Fruit fly (Drosophila melanogaster) whole organism, embryonic: Measurements from ENCODE around the gene Pex14.

ENCODE experiments used
- CG10654 ChIP-seq: fragments of 200-800 bp; sonication (Bioruptor generic); optimal IDR thresholded peaks from 2 replicates; lab custom pipeline; 2016; ENCODE audit warnings: missing biosample characterization, missing genetic modification characterization
- CG11504 ChIP-seq: fragments of 200-800 bp; sonication (Bioruptor generic); optimal IDR thresholded peaks from 3 replicates; lab custom pipeline; 2019; ENCODE audit warnings: missing biosample characterization, mild to moderate bottlenecking, missing genetic modification characterization, moderate library complexity
- CG11560 ChIP-seq: fragments of 200-800 bp; sonication (Bioruptor generic); IDR thresholded peaks from 3 replicates; pipeline ENCODE4 v1.3.6; 2022; ENCODE audit warnings: missing biosample characterization, missing genetic modification characterization
- CG12219 ChIP-seq: fragments of 200-800 bp; sonication (Bioruptor generic); optimal IDR thresholded peaks from 3 replicates; lab custom pipeline; 2018; ENCODE audit warnings: missing biosample characterization, mild to moderate bottlenecking, missing genetic modification characterization
- CG15479 ChIP-seq: fragments of 200-800 bp; sonication (Bioruptor generic); optimal IDR thresholded peaks from 3 replicates; lab custom pipeline; 2019; ENCODE audit warnings: missing biosample characterization, mild to moderate bottlenecking, missing genetic modification characterization, moderate library complexity
- CG15696 ChIP-seq: fragments of 200-800 bp; sonication (Bioruptor generic); optimal IDR thresholded peaks from 2 replicates; lab custom pipeline; 2019; ENCODE audit warnings: missing biosample characterization, mild to moderate bottlenecking, missing genetic modification characterization, moderate library complexity
- CG1603 ChIP-seq: fragments of 200-800 bp; sonication (Bioruptor generic); optimal IDR thresholded peaks from 2 replicates; lab custom pipeline; 2019; ENCODE audit warnings: missing biosample characterization, mild to moderate bottlenecking, missing genetic modification characterization, moderate library complexity
- CG17186 ChIP-seq: fragments of 200-800 bp; sonication (Bioruptor generic); optimal IDR thresholded peaks from 3 replicates; lab custom pipeline; 2017; ENCODE audit warnings: missing biosample characterization, missing genetic modification reagents, missing genetic modification characterization
- CG2120 ChIP-seq: fragments of 200-800 bp; sonication (Bioruptor generic); optimal IDR thresholded peaks from 3 replicates; lab custom pipeline; 2016; ENCODE audit warnings: missing biosample characterization, missing genetic modification characterization
- CG2202 ChIP-seq: fragments of 200-800 bp; sonication (Bioruptor generic); optimal IDR thresholded peaks from 2 replicates; lab custom pipeline; 2018; ENCODE audit warnings: missing biosample characterization, mild to moderate bottlenecking, missing genetic modification characterization
- CG2678 ChIP-seq: fragments of 200-800 bp; sonication (Bioruptor generic); optimal IDR thresholded peaks from 3 replicates; lab custom pipeline; 2019; ENCODE audit warnings: missing biosample characterization, mild to moderate bottlenecking, missing genetic modification characterization, moderate library complexity
- CG3281 ChIP-seq: fragments of 200-800 bp; sonication (Bioruptor generic); optimal IDR thresholded peaks from 3 replicates; lab custom pipeline; 2017; ENCODE audit warnings: missing biosample characterization, mild to moderate bottlenecking, missing genetic modification characterization
- CG6791 ChIP-seq: fragments of 200-800 bp; sonication (Bioruptor generic); IDR thresholded peaks from 3 replicates; pipeline ENCODE4 v1.3.6; 2022; ENCODE audit warnings: missing biosample characterization, missing genetic modification characterization; ENCODE audit not compliant: partially characterized antibody
- CG7556 ChIP-seq: fragments of 200-800 bp; sonication (Bioruptor generic); optimal IDR thresholded peaks from 2 replicates; lab custom pipeline; 2017; ENCODE audit warnings: missing biosample characterization, mild to moderate bottlenecking, missing genetic modification characterization
- CG7839 ChIP-seq: fragments of 200-800 bp; sonication (Bioruptor generic); optimal IDR thresholded peaks from 3 replicates; lab custom pipeline; 2018; ENCODE audit warnings: missing biosample characterization, mild to moderate bottlenecking, missing genetic modification characterization, moderate library complexity
- CG9437 ChIP-seq: fragments of 200-800 bp; sonication (Bioruptor generic); optimal IDR thresholded peaks from 2 replicates; lab custom pipeline; 2018; ENCODE audit warnings: missing biosample characterization, mild to moderate bottlenecking, missing genetic modification characterization
- CG9727 ChIP-seq: fragments of 200-800 bp; sonication (Bioruptor generic); optimal IDR thresholded peaks from 3 replicates; lab custom pipeline; 2017; ENCODE audit warnings: missing biosample characterization, mild to moderate bottlenecking, missing genetic modification characterization
- CG9932 ChIP-seq: fragments of 200-800 bp; sonication (Bioruptor generic); IDR thresholded peaks from 2 replicates; pipeline ENCODE4 v1.3.6; 2022; ENCODE audit warnings: missing biosample characterization, missing genetic modification characterization
- Dbx ChIP-seq: fragments of 200-800 bp; sonication (Bioruptor generic); IDR thresholded peaks from 3 replicates; pipeline ENCODE4 v1.3.6; 2022; ENCODE audit warnings: missing biosample characterization, missing genetic modification characterization
- Dref ChIP-seq: fragments of 200-800 bp; sonication (Bioruptor generic); IDR thresholded peaks from 2 replicates; pipeline ENCODE4 v1.3.6; 2022; ENCODE audit warnings: missing biosample characterization, missing genetic modification characterization
- Ets65A ChIP-seq: fragments of 200-800 bp; sonication (Bioruptor generic); peaks from one replicate; lab custom pipeline; 2016; ENCODE audit warnings: missing biosample characterization, missing genetic modification characterization
- H15 ChIP-seq: fragments of 200-800 bp; sonication (Bioruptor generic); IDR thresholded peaks from 3 replicates; pipeline ENCODE4 v1.3.6; 2022; ENCODE audit warnings: missing biosample characterization, missing genetic modification characterization
- Hmr ChIP-seq: fragments of 200-800 bp; sonication (Bioruptor generic); optimal IDR thresholded peaks from 3 replicates; lab custom pipeline; 2017; ENCODE audit warnings: mild to moderate bottlenecking, missing biosample characterization, missing genetic modification reagents, missing genetic modification characterization
- Mad ChIP-seq: fragments of 200-800 bp; sonication (Bioruptor generic); optimal IDR thresholded peaks from 2 replicates; lab custom pipeline; 2016; ENCODE audit warnings: missing biosample characterization, missing genetic modification characterization
- Med ChIP-seq: fragments of 200-800 bp; sonication (Bioruptor generic); peaks from one replicate; lab custom pipeline; 2016; ENCODE audit warnings: missing biosample characterization, missing genetic modification characterization, mild to moderate bottlenecking, inconsistent platforms, moderate library complexity
- Opbp ChIP-seq: fragments of 200-800 bp; sonication (Bioruptor generic); IDR thresholded peaks from 3 replicates; pipeline ENCODE4 v1.3.6; 2022; ENCODE audit warnings: missing biosample characterization, missing genetic modification characterization; ENCODE audit not compliant: partially characterized antibody
- PHDP ChIP-seq: fragments of 200-800 bp; sonication (Bioruptor generic); optimal IDR thresholded peaks from 3 replicates; lab custom pipeline; 2018; ENCODE audit warnings: missing biosample characterization, mild to moderate bottlenecking, missing genetic modification characterization, moderate library complexity
- Pdp1 ChIP-seq, 2 experiments: fragments of 200-800 bp; sonication (Bioruptor generic); optimal IDR thresholded peaks; 3 replicates each; lab custom pipeline; 2016; ENCODE audit warnings: missing biosample characterization in 2 of 2, missing genetic modification characterization in 2 of 2, mild to moderate bottlenecking in 1 of 2, moderate library complexity in 1 of 2
- ash1 ChIP-seq: fragments of 200-800 bp; sonication (Bioruptor generic); optimal IDR thresholded peaks from 2 replicates; lab custom pipeline; 2018; ENCODE audit warnings: missing biosample characterization, mild to moderate bottlenecking, missing genetic modification characterization
- bsh ChIP-seq, 2 experiments: fragments of 200-800 bp; sonication (Bioruptor generic); optimal IDR thresholded peaks; 2 replicates each; lab custom pipeline; 2017 to 2018; ENCODE audit warnings: mild to moderate bottlenecking in 2 of 2, missing biosample characterization in 2 of 2, missing genetic modification characterization in 2 of 2, moderate library complexity in 1 of 2
- croc ChIP-seq: fragments of 200-800 bp; sonication (Bioruptor generic); conservative IDR thresholded peaks from 3 replicates; pipeline ENCODE4 v1.3.6; 2022; ENCODE audit warnings: missing biosample characterization, missing genetic modification characterization
- dmrt11E ChIP-seq: fragments of 200-800 bp; sonication (Bioruptor generic); optimal IDR thresholded peaks from 3 replicates; lab custom pipeline; 2018; ENCODE audit warnings: missing biosample characterization, mild to moderate bottlenecking, missing genetic modification characterization, moderate library complexity
- dmrt99B ChIP-seq: fragments of 200-800 bp; sonication (Bioruptor generic); optimal IDR thresholded peaks from 2 replicates; lab custom pipeline; 2018; ENCODE audit warnings: missing biosample characterization, mild to moderate bottlenecking, missing genetic modification characterization, moderate library complexity
- dysf ChIP-seq: fragments of 200-800 bp; sonication (Bioruptor generic); IDR thresholded peaks from 3 replicates; pipeline ENCODE4 v1.3.6; 2022; ENCODE audit warnings: missing biosample characterization, missing genetic modification characterization
- ewg ChIP-seq: fragments of 200-800 bp; sonication (Bioruptor generic); optimal IDR thresholded peaks from 3 replicates; lab custom pipeline; 2017; ENCODE audit warnings: mild to moderate bottlenecking, missing biosample characterization, missing genetic modification reagents, missing genetic modification characterization
- ftz-f1 ChIP-seq: fragments of 200-800 bp; sonication (Bioruptor generic); optimal IDR thresholded peaks from 2 replicates; lab custom pipeline; 2016; ENCODE audit warnings: missing biosample characterization, missing genetic modification characterization
- gem ChIP-seq: fragments of 200-800 bp; sonication (Bioruptor generic); optimal IDR thresholded peaks from 2 replicates; lab custom pipeline; 2019; ENCODE audit warnings: missing biosample characterization, mild to moderate bottlenecking, missing genetic modification characterization, moderate library complexity
- nerfin-2 ChIP-seq: fragments of 200-800 bp; sonication (Bioruptor generic); IDR thresholded peaks from 2 replicates; pipeline ENCODE4 v1.3.6; 2022; ENCODE audit warnings: missing biosample characterization, missing genetic modification characterization; ENCODE audit not compliant: partially characterized antibody
- nom ChIP-seq: fragments of 200-800 bp; sonication (Bioruptor generic); optimal IDR thresholded peaks from 2 replicates; lab custom pipeline; 2017; ENCODE audit warnings: missing biosample characterization, missing genetic modification characterization, mild to moderate bottlenecking, moderate library complexity, missing genetic modification reagents
- oc ChIP-seq: fragments of 200-800 bp; sonication (Bioruptor generic); optimal IDR thresholded peaks from 2 replicates; lab custom pipeline; 2018; ENCODE audit warnings: missing biosample characterization, mild to moderate bottlenecking, missing genetic modification characterization, moderate library complexity
- odd ChIP-seq: fragments of 200-800 bp; sonication (Bioruptor generic); optimal IDR thresholded peaks from 2 replicates; lab custom pipeline; 2017; ENCODE audit warnings: missing biosample characterization, mild to moderate bottlenecking, missing genetic modification characterization
- phol ChIP-seq: fragments of 200-800 bp; sonication (Bioruptor generic); optimal IDR thresholded peaks from 3 replicates; lab custom pipeline; 2018; ENCODE audit warnings: missing biosample characterization, mild to moderate bottlenecking, missing genetic modification characterization, moderate library complexity
- ranshi ChIP-seq: fragments of 200-800 bp; sonication (Bioruptor generic); IDR thresholded peaks from 2 replicates; pipeline ENCODE4 v1.3.6; 2022; ENCODE audit warnings: missing biosample characterization, missing genetic modification characterization
- sens ChIP-seq: fragments of 200-800 bp; sonication (Bioruptor generic); peaks from one replicate; lab custom pipeline; 2016; ENCODE audit warnings: missing biosample characterization, missing genetic modification characterization
- tap ChIP-seq: fragments of 200-800 bp; optimal IDR thresholded peaks from 3 replicates; lab custom pipeline; 2019; ENCODE audit warnings: missing biosample characterization, mild to moderate bottlenecking, missing genetic modification characterization, moderate library complexity
- unpg ChIP-seq: fragments of 200-800 bp; sonication (Bioruptor generic); optimal IDR thresholded peaks from 3 replicates; lab custom pipeline; 2018; ENCODE audit warnings: missing biosample characterization, mild to moderate bottlenecking, missing genetic modification characterization, moderate library complexity
- zen2 ChIP-seq: fragments of 200-800 bp; sonication (Bioruptor generic); IDR thresholded peaks from 3 replicates; pipeline ENCODE4 v1.3.6; 2022; ENCODE audit warnings: missing biosample characterization, missing genetic modification characterization; ENCODE audit not compliant: partially characterized antibody
- zfh2 ChIP-seq: fragments of 200-800 bp; sonication (Bioruptor generic); optimal IDR thresholded peaks from 2 replicates; lab custom pipeline; 2016; ENCODE audit warnings: missing biosample characterization, missing genetic modification characterization

Gene Pex14

DNA sequence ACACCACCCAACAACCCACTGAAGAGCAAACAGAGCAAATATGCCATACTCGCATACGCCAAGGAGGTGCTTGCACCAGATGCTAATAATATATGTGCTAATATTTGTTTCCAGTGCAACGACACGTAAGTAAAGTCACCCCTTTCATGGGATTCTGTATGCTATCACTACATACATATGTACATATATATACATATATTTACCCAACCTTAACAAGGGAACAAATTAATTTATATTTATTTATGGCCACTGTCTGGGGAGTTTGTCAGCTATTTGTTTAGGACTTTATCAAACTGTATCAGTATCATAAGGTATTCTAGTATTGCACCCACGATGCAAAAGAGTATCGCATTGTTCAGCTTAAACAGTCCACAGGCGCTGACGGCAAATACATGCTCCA is 41.3 kb upstream of the Pex14 start:
- TF ChIP-seq gem (peak; percentile 5), CG15696 (tag; lab: Kevin White, UChicago) (peak; percentile 25), CG9727 (peak; percentile 14), CG1603 (peak; percentile 15), dmrt11E (tag; lab: Kevin White, UChicago) (peak; percentile 38), CG15479 (GFP tag; lab: Kevin White, UChicago) (peak; percentile 5), sens (peak; percentile 25), Med (GFP tag; lab: Kevin White, UChicago) (peak; percentile 40), Dbx (GFP tag; lab: Robert Waterston, UW) (no peak), Opbp (no peak), CG2202 (tag; lab: Kevin White, UChicago) (peak; percentile 11), CG12219 (no peak), Mad (GFP tag; lab: Kevin White, UChicago) (no peak), CG11560 (no peak), bsh (GFP tag; optimal IDR thresholded peaks at IDR 0.05; lab: Kevin White, UChicago) (peak in 1 of 2 experiments; percentile 36)

DNA sequence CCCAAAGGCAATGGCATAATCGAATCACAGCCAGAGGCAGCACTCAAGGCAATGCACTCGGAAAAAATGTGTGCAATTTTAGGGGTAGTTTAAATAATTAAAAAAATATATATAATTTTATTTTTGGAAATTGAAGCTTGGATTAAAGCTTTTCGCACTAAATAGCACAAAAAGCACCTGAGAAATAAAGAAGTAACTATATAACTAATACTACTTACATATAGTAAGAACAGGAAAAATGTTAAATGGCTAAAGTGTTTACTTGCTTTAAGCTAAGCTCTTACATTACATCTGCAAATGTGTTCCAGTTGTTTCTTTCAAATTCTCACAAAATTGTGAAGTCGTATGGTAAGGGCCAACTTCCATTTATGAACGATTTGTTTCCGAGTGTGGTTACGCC is 39.2 kb upstream of the Pex14 start, which contains the start of gene Gr77a:
TSS of gene Gr77a (minus strand) at position 17 of the 400 bp plus-strand sequence.
- TF ChIP-seq nom (GFP tag; lab: Kevin White, UChicago), result no peak
- peak; percentile 16 for TF ChIP-seq dmrt99B
- no peak for TF ChIP-seq odd (GFP tag; lab: Kevin White, UChicago)
- no peak for TF ChIP-seq ewg (GFP tag; lab: Kevin White, UChicago)
- TF ChIP-seq CG9437 (GFP tag; lab: Kevin White, UChicago), result no peak
- TF ChIP-seq ftz-f1 (GFP tag; lab: Kevin White, UChicago), result no peak
- no peak for TF ChIP-seq CG6791 (GFP tag; lab: Robert Waterston, UW)
- no peak for TF ChIP-seq H15
- TF ChIP-seq gem, result peak; percentile 25
- TF ChIP-seq Dref (GFP tag; lab: Robert Waterston, UW), result no peak
- peak; percentile 0 for TF ChIP-seq CG2678 (tag; lab: Kevin White, UChicago)
- TF ChIP-seq nerfin-2 (GFP tag; lab: Robert Waterston, UW), result no peak
- TF ChIP-seq ash1 (GFP tag; lab: Kevin White, UChicago), result no peak
- peak; percentile 70 for TF ChIP-seq Ets65A (GFP tag; lab: Kevin White, UChicago)
- TF ChIP-seq CG7839 (tag; lab: Kevin White, UChicago), result peak; percentile 9
- no peak for TF ChIP-seq zfh2

DNA sequence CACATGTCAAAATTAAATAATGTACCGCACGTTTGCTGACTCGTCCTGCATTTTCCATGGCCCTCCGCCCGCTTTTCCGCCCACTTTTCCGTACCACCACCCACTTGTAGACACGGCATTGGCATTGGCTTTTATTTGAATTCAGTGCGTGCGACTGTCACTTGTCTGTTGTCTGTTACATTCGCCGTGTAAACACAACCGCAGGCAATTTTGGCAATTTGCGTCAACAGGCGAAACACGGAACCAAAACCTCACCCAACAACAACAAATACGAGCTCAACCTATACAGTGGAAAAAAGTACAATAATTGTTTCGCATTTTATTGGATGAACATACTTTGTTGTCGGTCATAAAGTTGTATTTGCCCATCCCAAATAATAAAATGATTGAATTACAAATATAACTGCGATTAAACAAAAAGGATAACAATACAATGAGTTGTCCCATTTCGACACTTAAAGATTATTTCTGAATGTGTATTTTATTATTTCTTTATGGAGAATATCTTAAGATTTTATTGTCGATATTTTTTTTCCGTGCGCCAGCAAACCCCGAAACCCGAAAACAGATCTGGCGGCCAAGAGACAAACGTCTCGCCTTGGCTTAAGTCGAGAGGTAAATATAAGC is 31.2 kb upstream of the Pex14 start:
- TF ChIP-seq gem (peak; percentile 50), tap (tag; lab: Kevin White, UChicago) (no peak), dysf (GFP tag; lab: Robert Waterston, UW) (0 out of 3 replicates have a peak, but pooled peaks have one; percentile 35), oc (tag; lab: Kevin White, UChicago) (peak; percentile 7), phol (peak; percentile 15), CG10654 (GFP tag; lab: Kevin White, UChicago) (peak; percentile 9), CG2120 (GFP tag; lab: Kevin White, UChicago) (peak; percentile 61), CG7556 (peak; percentile 51), croc (no peak), Pdp1 (GFP tag; optimal IDR thresholded peaks at IDR 0.05; lab: Kevin White, UChicago) (peak in 1 of 2 experiments; percentile 1), CG17186 (GFP tag; lab: Kevin White, UChicago) (no peak), unpg (peak; percentile 5), PHDP (tag; lab: Kevin White, UChicago) (peak; percentile 41), CG9932 (no peak), CG3281 (peak; percentile 42), ranshi (no peak), Hmr (GFP tag; lab: Kevin White, UChicago) (peak; percentile 49), zen2 (GFP tag; lab: Robert Waterston, UW) (no peak), CG11504 (peak; percentile 58)
